Worm (Caenorhabditis elegans): ENCODE results near the gene mstr-2.

The mstr-2 gene

DNA sequence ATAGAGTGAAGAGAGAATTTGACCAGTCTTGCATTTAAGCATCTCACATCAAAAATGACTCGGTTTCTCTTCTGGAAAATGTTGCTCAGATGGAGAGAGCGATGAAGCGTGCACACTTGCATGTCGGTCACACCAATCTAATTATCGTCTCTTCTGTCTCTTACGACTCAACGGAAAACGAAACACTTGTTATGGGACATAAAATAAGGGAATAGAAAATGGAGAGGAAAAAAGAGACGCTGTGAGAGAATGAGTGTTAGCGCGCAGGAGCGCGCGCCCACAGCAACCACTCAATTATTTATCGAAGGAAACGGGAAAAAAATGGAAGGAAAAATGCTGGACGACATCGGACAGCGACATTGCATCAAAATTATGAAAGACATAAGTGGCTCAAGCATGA is 36.8 kb downstream of the mstr-2 start (continued):
- TF ChIP-seq fkh-8 (tag; optimal IDR thresholded peaks at IDR 0.05) (peak; percentile 64), blmp-1 (tag; optimal IDR thresholded peaks at IDR 0.05) (peak; percentile 20), dsc-1 (tag; optimal IDR thresholded peaks at IDR 0.05) (peak; percentile 81), ces-1 (GFP tag; optimal IDR thresholded peaks at IDR 0.05) (peak; percentile 36)

ce11 chrIII:4506140-4506539 is 37.2 kb downstream of the mstr-2 start:
- TF ChIP-seq unc-86 (tag; optimal IDR thresholded peaks at IDR 0.05) (no peak), pqm-1 (tag; optimal IDR thresholded peaks at IDR 0.05) (peak; percentile 43), unc-98 (GFP tag; IDR thresholded peaks at IDR 0.05) (no peak), tlp-1 (tag; optimal IDR thresholded peaks at IDR 0.05) (peak; percentile 26), elt-2 (tag; optimal IDR thresholded peaks at IDR 0.05) (peak; percentile 76)

DNA sequence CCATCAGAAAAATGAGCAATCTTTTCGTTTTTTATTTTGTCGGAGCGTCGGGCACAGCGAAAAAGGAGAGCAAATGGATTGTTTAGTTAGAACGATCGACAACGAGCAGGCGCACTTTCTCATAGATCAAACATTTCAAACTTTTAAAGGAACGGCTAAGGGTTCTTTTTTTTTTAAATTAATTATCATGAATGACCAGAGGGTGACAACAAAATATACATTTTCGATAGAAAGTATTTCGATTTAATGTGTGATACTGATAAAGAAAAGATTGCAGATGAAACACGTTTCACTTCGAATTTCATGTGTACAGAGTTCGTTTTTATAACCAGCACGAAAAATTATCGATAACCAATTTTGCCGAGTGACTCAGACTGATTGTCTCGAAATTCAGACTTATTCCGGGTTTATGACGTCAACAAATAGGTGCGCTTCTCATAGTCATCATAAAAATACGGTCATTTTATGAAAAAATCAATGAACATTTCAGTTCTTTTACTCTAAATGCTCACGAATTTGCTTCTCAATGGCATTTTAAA is 37.7 kb downstream of the mstr-2 start:
- TF ChIP-seq nhr-77 (tag; optimal IDR thresholded peaks at IDR 0.05) (no peak), efl-1 (optimal IDR thresholded peaks at IDR 0.05) (no peak), efl-1 (GFP tag; optimal IDR thresholded peaks at IDR 0.05 in 1 of 2) (peak in 1 of 2 experiments; percentile 61), nhr-85 (tag) (peak; percentile 38)

DNA sequence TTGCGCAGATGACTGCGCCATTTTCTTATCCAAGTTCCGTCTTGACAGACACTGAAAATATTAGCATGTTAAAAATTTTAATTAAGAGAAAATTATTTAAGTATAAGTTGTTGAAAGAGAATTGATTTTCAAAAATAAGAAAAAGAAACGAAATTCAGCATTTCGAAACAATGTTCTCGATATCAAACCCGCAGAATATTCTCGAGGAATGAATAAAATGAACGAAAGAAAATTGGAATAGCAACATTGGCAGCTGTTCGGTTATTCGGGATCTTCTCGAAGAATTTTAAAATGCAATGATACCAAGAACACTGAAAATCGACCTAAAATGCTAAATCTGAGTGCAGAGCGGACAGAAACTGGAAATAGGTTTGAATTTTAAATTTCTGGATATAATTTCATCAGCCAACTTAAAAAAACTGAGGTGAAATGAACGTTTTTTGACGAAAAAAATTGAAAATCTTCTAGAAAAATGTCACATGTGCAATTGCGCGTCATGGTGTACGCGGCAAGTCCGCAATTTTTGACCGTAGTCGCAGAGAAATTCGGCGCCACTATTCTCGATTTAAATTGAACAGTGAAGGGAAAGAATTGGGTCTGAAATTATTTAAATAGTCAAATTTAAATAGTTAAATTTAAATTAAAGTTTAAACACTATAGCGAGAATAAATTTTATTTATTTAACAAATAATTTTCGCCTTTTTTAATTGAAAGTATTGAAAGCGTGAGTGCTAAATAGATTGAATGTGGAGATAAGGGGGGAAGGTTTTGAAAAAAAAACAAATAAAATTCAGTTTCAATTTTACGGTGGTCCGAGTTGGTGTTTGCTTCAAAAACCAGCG is 39.4 kb downstream of the mstr-2 start, which contains the start of the genes cct-5 and F25F2.1:
Gene cct-5, minus strand, starts transcription at position 51 of the 842 bp plus-strand sequence.
Gene F25F2.1, plus strand, starts transcription at position 792 of the 842 bp plus-strand sequence.
- TF ChIP-seq jun-1 (tag; optimal IDR thresholded peaks at IDR 0.05) (no peak), rnt-1 (tag; optimal IDR thresholded peaks at IDR 0.05) (peak; percentile 57), lin-39 (tag; optimal IDR thresholded peaks at IDR 0.05) (no peak), ceh-88 (GFP tag; IDR thresholded peaks at IDR 0.05) (no peak), ets-5 (GFP tag; IDR thresholded peaks at IDR 0.05) (no peak), hlh-17 (GFP tag; optimal IDR thresholded peaks at IDR 0.05; ENCODE audit: borderline replicate concordance) (no peak), nhr-47 (tag; optimal IDR thresholded peaks at IDR 0.05) (peak; percentile 61), snu-23 (GFP tag; optimal IDR thresholded peaks at IDR 0.05) (peak; percentile 80), egl-27 (tag; optimal IDR thresholded peaks at IDR 0.05) (no peak), nhr-12 (tag; optimal IDR thresholded peaks at IDR 0.05) (no peak), snpc-4 (tag; optimal IDR thresholded peaks at IDR 0.05) (peak; percentile 41), pax-3 (tag; optimal IDR thresholded peaks at IDR 0.05) (no peak), nhr-84 (tag; optimal IDR thresholded peaks at IDR 0.05) (no peak), skn-1 (tag; optimal IDR thresholded peaks at IDR 0.05) (peak; percentile 65), mep-1 (tag; optimal IDR thresholded peaks at IDR 0.05) (peak; percentile 91), unc-30 (tag; optimal IDR thresholded peaks at IDR 0.05) (no peak), unc-98 (GFP tag; IDR thresholded peaks at IDR 0.05) (no peak), fkh-8 (tag; optimal IDR thresholded peaks at IDR 0.05) (peak; percentile 39), elt-2 (tag; optimal IDR thresholded peaks at IDR 0.05) (peak; percentile 17), nhr-85 (tag) (peak; percentile 82), ztf-4 (tag; optimal IDR thresholded peaks at IDR 0.05) (no peak), swsn-7 (tag; optimal IDR thresholded peaks at IDR 0.05) (peak; percentile 59), efl-3 (GFP tag; optimal IDR thresholded peaks at IDR 0.05) (no peak), tlp-1 (tag; optimal IDR thresholded peaks at IDR 0.05) (no peak), C34B4.2 (tag; optimal IDR thresholded peaks at IDR 0.05) (no peak), unc-62 (GFP tag; optimal IDR thresholded peaks at IDR 0.05) (no peak), ceh-8 (GFP tag; optimal IDR thresholded peaks at IDR 0.05) (no peak), ceh-82 (tag; optimal IDR thresholded peaks at IDR 0.05) (peak in 2 of 3 experiments; percentile 2 to 77), xbp-1 (tag; optimal IDR thresholded peaks at IDR 0.05) (peak; percentile 39), grh-1 (GFP tag; IDR thresholded peaks at IDR 0.05) (no peak), lin-15B (tag; optimal IDR thresholded peaks at IDR 0.05) (no peak), fkh-10 (GFP tag; optimal IDR thresholded peaks at IDR 0.05) (no peak), zag-1 (tag; optimal IDR thresholded peaks at IDR 0.05) (no peak), nhr-20 (tag; optimal IDR thresholded peaks at IDR 0.05) (peak; percentile 56), aha-1 (tag; optimal IDR thresholded peaks at IDR 0.05) (no peak), nhr-11 (tag; optimal IDR thresholded peaks at IDR 0.05) (no peak), fos-1 (tag; optimal IDR thresholded peaks at IDR 0.05) (peak; percentile 9), dsc-1 (tag; optimal IDR thresholded peaks at IDR 0.05) (peak; percentile 44), C16A3.4 (tag; optimal IDR thresholded peaks at IDR 0.05) (peak; percentile 64)

Data from whole organism, L1 larva.